Worm (Caenorhabditis elegans) whole organism, L4/young adult: ENCODE measurements around the gene gly-5.

Experiments
- W03F9.2 ChIP-seq: fragments of 150-350 bp; optimal IDR thresholded peaks from 2 replicates; lab custom pipeline; 2014; ENCODE audit warnings: missing biosample characterization, missing genetic modification characterization
- dao-5 ChIP-seq: sonication (generic microtip); optimal IDR thresholded peaks from 2 replicates; lab custom pipeline; 2016; ENCODE audit warnings: missing genotype, missing genetic modification characterization, moderate library complexity, missing compliant biosample characterization

ce11 chrIII:13212366-13212765 is 25.2 kb downstream of the gly-5 start, which contains the start of gene tsp-3:
- TF ChIP-seq dao-5 (tag; lab: Kevin White, UChicago) (no peak), W03F9.2 (tag; lab: Kevin White, UChicago) (no peak)
